Worm (Caenorhabditis elegans) whole organism, young adult: ENCODE data around the gene aex-4.
A peak's percentile ranks its signal among the peaks of the same experiment; 100 is the strongest.

Experiments used
- B0019.2 ChIP-seq: fragments of 200-800 bp; sonication (Bioruptor generic); conservative IDR thresholded peaks from 2 replicates; pipeline ENCODE4 v1.3.6; 2022; ENCODE audit warnings: missing genetic modification reagents, missing genetic modification characterization, missing compliant biosample characterization
- B0336.3 ChIP-seq: fragments of 200-800 bp; sonication (Bioruptor generic); IDR thresholded peaks from 2 replicates; pipeline ENCODE4 v1.3.6; 2022; ENCODE audit warnings: missing genetic modification characterization, missing compliant biosample characterization
- D2030.7 ChIP-seq: fragments of 200-800 bp; sonication (Bioruptor generic); IDR thresholded peaks from 2 replicates; pipeline ENCODE4 v1.3.6; 2022; ENCODE audit warnings: missing genetic modification reagents, missing genetic modification characterization, missing compliant biosample characterization
- F33H1.4 ChIP-seq: fragments of 200-800 bp; sonication (Bioruptor generic); IDR thresholded peaks from 2 replicates; pipeline ENCODE4 v1.3.6; 2022; ENCODE audit warnings: missing genetic modification reagents, missing genetic modification characterization, missing compliant biosample characterization
- F39B2.1 ChIP-seq: fragments of 200-800 bp; sonication (Bioruptor generic); IDR thresholded peaks from 2 replicates; pipeline ENCODE4 v1.3.6; 2022; ENCODE audit warnings: missing genetic modification reagents, missing genetic modification characterization, missing compliant biosample characterization
- F52B5.7 ChIP-seq: sonication (generic microtip); optimal IDR thresholded peaks from 2 replicates; lab custom pipeline; 2016; ENCODE audit warnings: mild to moderate bottlenecking, missing genetic modification characterization, missing compliant biosample characterization
- F57A8.1 ChIP-seq: fragments of 200-800 bp; sonication (Bioruptor generic); optimal IDR thresholded peaks from 2 replicates; lab custom pipeline; 2018; ENCODE audit warnings: mild to moderate bottlenecking, missing genetic modification characterization, moderate library complexity, missing compliant biosample characterization
- ZK185.1 ChIP-seq: sonication (generic microtip); optimal IDR thresholded peaks from 2 replicates; lab custom pipeline; 2016; ENCODE audit warnings: mild to moderate bottlenecking, missing genetic modification characterization, missing compliant biosample characterization; ENCODE audit not compliant: poor library complexity, severe bottlenecking
- akir-1 ChIP-seq: fragments of 200-800 bp; sonication (Bioruptor generic); optimal IDR thresholded peaks from 2 replicates; lab custom pipeline; 2018; ENCODE audit warnings: mild to moderate bottlenecking, missing genetic modification characterization, moderate library complexity, missing compliant biosample characterization
- aptf-2 ChIP-seq: fragments of 200-800 bp; sonication (Bioruptor generic); conservative IDR thresholded peaks from 2 replicates; pipeline ENCODE4 v1.3.6; 2022; ENCODE audit warnings: missing genetic modification reagents, missing genetic modification characterization, missing compliant biosample characterization
- attf-5 ChIP-seq: fragments of 200-800 bp; sonication (Bioruptor generic); optimal IDR thresholded peaks from 2 replicates; lab custom pipeline; 2018; ENCODE audit warnings: mild to moderate bottlenecking, missing genetic modification characterization, missing compliant biosample characterization
- bed-1 ChIP-seq: fragments of 200-800 bp; sonication (Bioruptor generic); IDR thresholded peaks from 2 replicates; pipeline ENCODE4 v1.3.6; 2022; ENCODE audit warnings: missing genetic modification reagents, missing genetic modification characterization, missing compliant biosample characterization
- dox-1 ChIP-seq: fragments of 200-800 bp; sonication (Bioruptor generic); IDR thresholded peaks from 2 replicates; pipeline ENCODE4 v1.3.6; 2022; ENCODE audit warnings: missing genetic modification reagents, missing genetic modification characterization, missing compliant biosample characterization
- egl-44 ChIP-seq: fragments of 200-800 bp; sonication (Bioruptor generic); IDR thresholded peaks from 2 replicates; pipeline ENCODE4 v1.3.6; 2022; ENCODE audit warnings: missing genetic modification reagents, missing genetic modification characterization, missing compliant biosample characterization
- him-1 ChIP-seq: sonication (generic microtip); optimal IDR thresholded peaks from 2 replicates; lab custom pipeline; 2016; ENCODE audit warnings: missing genotype, missing genetic modification reagents, missing genetic modification characterization, missing compliant biosample characterization
- hrde-1 ChIP-seq: sonication (generic microtip); optimal IDR thresholded peaks from 2 replicates; lab custom pipeline; 2016; ENCODE audit warnings: missing genetic modification characterization, mild to moderate bottlenecking, missing compliant biosample characterization, moderate library complexity, missing genotype, missing genetic modification reagents, borderline replicate concordance
- hsf-1 ChIP-seq: fragments of 200-800 bp; sonication (Bioruptor generic); IDR thresholded peaks from 2 replicates; pipeline ENCODE4 v1.3.6; 2022; ENCODE audit warnings: missing genetic modification reagents, missing genetic modification characterization, missing compliant biosample characterization
- lag-1 ChIP-seq: fragments of 200-800 bp; sonication (Bioruptor generic); IDR thresholded peaks from 2 replicates; pipeline ENCODE4 v1.3.6; 2022; ENCODE audit warnings: missing genetic modification reagents, missing genetic modification characterization, missing compliant biosample characterization
- let-526 ChIP-seq: fragments of 200-800 bp; sonication (Bioruptor generic); IDR thresholded peaks from 2 replicates; pipeline ENCODE4 v1.3.6; 2022; ENCODE audit warnings: missing genetic modification reagents, missing genetic modification characterization, missing compliant biosample characterization
- let-607 ChIP-seq, 2 experiments: fragments of 200-800 bp in 1 of 2; sonication (Bioruptor generic) in 1 of 2; sonication (generic microtip) in 1 of 2; optimal IDR thresholded peaks; 2 replicates each; lab custom pipeline; 2016 to 2018; ENCODE audit warnings: mild to moderate bottlenecking in 2 of 2, missing compliant biosample characterization in 2 of 2, missing genetic modification characterization in 2 of 2, moderate library complexity in 2 of 2, missing genotype in 1 of 2
- lsy-27 ChIP-seq: sonication (generic microtip); optimal IDR thresholded peaks from 2 replicates; lab custom pipeline; 2017; ENCODE audit warnings: missing genetic modification characterization, mild to moderate bottlenecking, missing compliant biosample characterization, antibody characterized with exemption, missing genotype, borderline replicate concordance; ENCODE audit not compliant: insufficient read depth
- madf-10 ChIP-seq: sonication (generic microtip); optimal IDR thresholded peaks from 2 replicates; lab custom pipeline; 2016; ENCODE audit warnings: mild to moderate bottlenecking, missing genetic modification characterization, missing compliant biosample characterization
- nfyb-1 ChIP-seq: fragments of 200-800 bp; sonication (Bioruptor generic); IDR thresholded peaks from 2 replicates; pipeline ENCODE4 v1.3.6; 2022; ENCODE audit warnings: missing genetic modification reagents, missing genetic modification characterization, missing compliant biosample characterization
- sea-2 ChIP-seq: fragments of 200-800 bp; sonication (Bioruptor generic); IDR thresholded peaks from 2 replicates; pipeline ENCODE4 v1.3.6; 2022; ENCODE audit warnings: missing genetic modification characterization, missing compliant biosample characterization
- snpc-1.3 ChIP-seq: sonication (generic microtip); optimal IDR thresholded peaks from 2 replicates; lab custom pipeline; 2017; ENCODE audit warnings: missing genetic modification characterization, mild to moderate bottlenecking, missing compliant biosample characterization, antibody characterized with exemption, moderate library complexity, missing genotype, missing genetic modification reagents; ENCODE audit not compliant: insufficient read depth
- tbx-9 ChIP-seq: sonication (generic microtip); optimal IDR thresholded peaks from 2 replicates; lab custom pipeline; 2016; ENCODE audit warnings: borderline replicate concordance, missing genetic modification characterization, inconsistent platforms, missing compliant biosample characterization
- unc-130 ChIP-seq: sonication (generic microtip); optimal IDR thresholded peaks from 2 replicates; lab custom pipeline; 2016; ENCODE audit warnings: missing genetic modification reagents, missing genetic modification characterization, missing compliant biosample characterization
- ztf-6 ChIP-seq: fragments of 200-800 bp; sonication (Bioruptor generic); IDR thresholded peaks from 2 replicates; pipeline ENCODE4 v1.3.6; 2022; ENCODE audit warnings: missing genetic modification reagents, missing genetic modification characterization, missing compliant biosample characterization

aex-4 gene

ce11 chrX:3764295-3764694, 35.2 kb downstream of the aex-4 start, which contains the start of gene F47B7.3:
Gene F47B7.3, minus strand, starts transcription at chrX:3764395.
- TF ChIP-seq lsy-27 (tag; lab: Kevin White, UChicago) (no peak), hrde-1 (no peak), tbx-9 (no peak), sea-2 (no peak), snpc-1.3 (tag; lab: Kevin White, UChicago) (no peak), F33H1.4 (no peak), D2030.7 (no peak), F39B2.1 (GFP tag; lab: Robert Waterston, UW) (no peak), dox-1 (GFP tag; lab: Robert Waterston, UW) (no peak), B0019.2 (GFP tag; lab: Robert Waterston, UW) (no peak), bed-1 (GFP tag; lab: Robert Waterston, UW) (no peak)

ce11 chrX:3766552-3766951, 37.5 kb downstream of the aex-4 start, which contains the start of gene F47B7.4:
Gene F47B7.4, minus strand, starts transcription at chrX:3766652.
- TF ChIP-seq sea-2 (no peak), F52B5.7 (tag; lab: Kevin White, UChicago) (no peak), F57A8.1 (GFP tag; lab: Kevin White, UChicago) (no peak), aptf-2 (GFP tag; lab: Robert Waterston, UW) (no peak), lag-1 (GFP tag; lab: Robert Waterston, UW) (no peak), ztf-6 (GFP tag; lab: Robert Waterston, UW) (no peak), nfyb-1 (GFP tag; lab: Robert Waterston, UW) (no peak)
- TF ChIP-seq, all 124 proteins: peak for 0

- TF ChIP-seq hsf-1 (GFP tag; lab: Robert Waterston, UW) (no peak), him-1 (no peak)
These were observed 39.6 kb downstream of the aex-4 start, which contains the start of gene F47B7.5 for ce11 chrX:3768717-3769116. Gene F47B7.5, minus strand, starts transcription at chrX:3768817.

- TF ChIP-seq let-526 (GFP tag; lab: Robert Waterston, UW) (no peak), let-607 (tag; optimal IDR thresholded peaks at IDR 0.05; lab: Kevin White, UChicago) (peak; percentile 85 to 91)
These were observed 43.3 kb downstream of the aex-4 start, which contains the start of gene F47B7.2 for ce11 chrX:3772405-3772804. Gene F47B7.2, plus strand, starts transcription at chrX:3772762.

- TF ChIP-seq egl-44 (GFP tag; lab: Robert Waterston, UW) (no peak), madf-10 (tag; lab: Kevin White, UChicago) (no peak), akir-1 (GFP tag; lab: Kevin White, UChicago) (no peak), D2030.7 (no peak), ZK185.1 (tag; lab: Kevin White, UChicago) (no peak)
These were observed 44.2 kb downstream of the aex-4 start for ce11 chrX:3773233-3773632.

- TF ChIP-seq unc-130 (no peak), B0336.3 (GFP tag; lab: Robert Waterston, UW) (no peak), attf-5 (no peak)
- TF ChIP-seq, all 124 proteins: peak for 0
These were observed 52.0 kb downstream of the aex-4 start, which contains the start of gene marg-1 for ce11 chrX:3781040-3781439. Gene marg-1, minus strand, starts transcription at chrX:3781140.
